Fruit fly (Drosophila melanogaster) whole organism, embryonic: ENCODE results near the gene Hez.

Source experiments
- CG10147 ChIP-seq: fragments of 200-800 bp; sonication (Bioruptor generic); optimal IDR thresholded peaks from 2 replicates; lab custom pipeline; 2019; ENCODE audit warnings: missing biosample characterization, mild to moderate bottlenecking, missing genetic modification characterization, moderate library complexity
- CG10462 ChIP-seq: fragments of 200-800 bp; sonication (Bioruptor generic); optimal IDR thresholded peaks from 2 replicates; lab custom pipeline; 2016; ENCODE audit warnings: missing biosample characterization, missing genetic modification characterization
- CG10565 ChIP-seq: fragments of 200-800 bp; sonication (Bioruptor generic); optimal IDR thresholded peaks from 3 replicates; lab custom pipeline; 2016; ENCODE audit warnings: missing biosample characterization, mild to moderate bottlenecking, missing genetic modification characterization
- CG11723 ChIP-seq: fragments of 200-800 bp; sonication (Bioruptor generic); optimal IDR thresholded peaks from 2 replicates; lab custom pipeline; 2017; ENCODE audit warnings: missing biosample characterization, mild to moderate bottlenecking, missing genetic modification characterization
- CG12104 ChIP-seq: fragments of 200-800 bp; sonication (Bioruptor generic); optimal IDR thresholded peaks from 3 replicates; lab custom pipeline; 2016; ENCODE audit warnings: missing biosample characterization, missing genetic modification characterization
- CG12391 ChIP-seq: fragments of 200-800 bp; sonication (Bioruptor generic); optimal IDR thresholded peaks from 3 replicates; lab custom pipeline; 2018; ENCODE audit warnings: missing biosample characterization, mild to moderate bottlenecking, missing genetic modification characterization, moderate library complexity
- CG13424 ChIP-seq: fragments of 200-800 bp; sonication (Bioruptor generic); optimal IDR thresholded peaks from 2 replicates; lab custom pipeline; 2019; ENCODE audit warnings: missing biosample characterization, mild to moderate bottlenecking, missing genetic modification characterization, moderate library complexity
- CG15601 ChIP-seq: fragments of 200-800 bp; sonication (Bioruptor generic); optimal IDR thresholded peaks from 3 replicates; lab custom pipeline; 2019; ENCODE audit warnings: missing biosample characterization, mild to moderate bottlenecking, missing genetic modification characterization, moderate library complexity
- CG17328 ChIP-seq: fragments of 200-800 bp; sonication (Bioruptor generic); IDR thresholded peaks from 2 replicates; pipeline ENCODE4 v1.3.6; 2022; ENCODE audit warnings: missing biosample characterization, missing genetic modification characterization
- CG18262 ChIP-seq: fragments of 200-800 bp; optimal IDR thresholded peaks from 3 replicates; lab custom pipeline; 2019; ENCODE audit warnings: missing biosample characterization, mild to moderate bottlenecking, missing genetic modification characterization, moderate library complexity
- CG18764 ChIP-seq: fragments of 200-800 bp; sonication (Bioruptor generic); optimal IDR thresholded peaks from 3 replicates; lab custom pipeline; 2016; ENCODE audit warnings: missing biosample characterization, missing genetic modification characterization
- CG30431 ChIP-seq: fragments of 200-800 bp; sonication (Bioruptor generic); optimal IDR thresholded peaks from 2 replicates; lab custom pipeline; 2017; ENCODE audit warnings: missing biosample characterization, missing genetic modification characterization
- CG3065 ChIP-seq: fragments of 200-800 bp; sonication (Bioruptor generic); optimal IDR thresholded peaks from 2 replicates; lab custom pipeline; 2016; ENCODE audit warnings: missing biosample characterization, missing genetic modification characterization
- CG32767 ChIP-seq: fragments of 200-800 bp; sonication (Bioruptor generic); IDR thresholded peaks from 2 replicates; pipeline ENCODE4 v1.3.6; 2022; ENCODE audit warnings: missing biosample characterization, missing genetic modification characterization
- CG32772 ChIP-seq: fragments of 200-800 bp; sonication (Bioruptor generic); IDR thresholded peaks from 2 replicates; pipeline ENCODE4 v1.3.6; 2022; ENCODE audit warnings: missing biosample characterization, missing genetic modification characterization
- CG3407 ChIP-seq: fragments of 200-800 bp; sonication (Bioruptor generic); optimal IDR thresholded peaks from 2 replicates; lab custom pipeline; 2018; ENCODE audit warnings: missing biosample characterization, mild to moderate bottlenecking, missing genetic modification characterization
- CG7745 ChIP-seq: fragments of 200-800 bp; sonication (Bioruptor generic); optimal IDR thresholded peaks from 2 replicates; lab custom pipeline; 2018; ENCODE audit warnings: missing biosample characterization, mild to moderate bottlenecking, missing genetic modification characterization, moderate library complexity
- CG7987 ChIP-seq: fragments of 200-800 bp; sonication (Bioruptor generic); optimal IDR thresholded peaks from 2 replicates; lab custom pipeline; 2018; ENCODE audit warnings: missing biosample characterization, mild to moderate bottlenecking, missing genetic modification characterization, moderate library complexity
- CG8924 ChIP-seq: fragments of 200-800 bp; optimal IDR thresholded peaks from 3 replicates; lab custom pipeline; 2019; ENCODE audit warnings: missing biosample characterization, mild to moderate bottlenecking, missing genetic modification characterization, moderate library complexity
- Dad ChIP-seq: fragments of 200-800 bp; sonication (Bioruptor generic); optimal IDR thresholded peaks from 3 replicates; lab custom pipeline; 2016; ENCODE audit warnings: missing biosample characterization, missing genetic modification characterization
- Eip74EF ChIP-seq, 2 experiments: fragments of 200-800 bp in 1 of 2; fragments of >200 bp in 1 of 2; sonication (Bioruptor generic) in 1 of 2; optimal IDR thresholded peaks; 2 replicates each; lab custom pipeline; 2017 to 2019; ENCODE audit warnings: missing biosample characterization in 2 of 2, missing genetic modification characterization in 2 of 2, mild to moderate bottlenecking in 1 of 2, moderate library complexity in 1 of 2
- Hmr ChIP-seq: fragments of 200-800 bp; sonication (Bioruptor generic); optimal IDR thresholded peaks from 3 replicates; lab custom pipeline; 2017; ENCODE audit warnings: mild to moderate bottlenecking, missing biosample characterization, missing genetic modification reagents, missing genetic modification characterization
- Hr3 ChIP-seq: fragments of 200-800 bp; sonication (Bioruptor generic); optimal IDR thresholded peaks from 3 replicates; lab custom pipeline; 2016; ENCODE audit warnings: missing biosample characterization, missing genetic modification characterization
- Hr39 ChIP-seq: fragments of >200 bp; optimal IDR thresholded peaks from 2 replicates; lab custom pipeline; 2017
- Hr51 ChIP-seq, 2 experiments: fragments of 200-800 bp; sonication (Bioruptor generic); optimal IDR thresholded peaks; 2 replicates in 1 of 2; 3 replicates in 1 of 2; lab custom pipeline; 2016 to 2018; ENCODE audit warnings: missing biosample characterization in 2 of 2, missing genetic modification characterization in 2 of 2, mild to moderate bottlenecking in 1 of 2, moderate library complexity in 1 of 2
- NC2α ChIP-seq: fragments of 200-800 bp; sonication (Bioruptor generic); optimal IDR thresholded peaks from 2 replicates; lab custom pipeline; 2016; ENCODE audit warnings: missing biosample characterization, missing genetic modification characterization
- Oaz ChIP-seq: fragments of 200-800 bp; sonication (Bioruptor generic); IDR thresholded peaks from 2 replicates; pipeline ENCODE4 v1.3.6; 2022; ENCODE audit warnings: missing biosample characterization, missing genetic modification characterization
- Optix ChIP-seq: fragments of 200-800 bp; sonication (Bioruptor generic); IDR thresholded peaks from 3 replicates; pipeline ENCODE4 v1.3.6; 2022; ENCODE audit warnings: missing biosample characterization, missing genetic modification characterization
- Poxn ChIP-seq: fragments of 200-800 bp; sonication (Bioruptor generic); IDR thresholded peaks from 2 replicates; pipeline ENCODE4 v1.3.6; 2022; ENCODE audit warnings: missing biosample characterization, missing genetic modification characterization
- Sox102F ChIP-seq: fragments of 200-800 bp; sonication (Bioruptor generic); optimal IDR thresholded peaks from 2 replicates; lab custom pipeline; 2018; ENCODE audit warnings: missing biosample characterization, mild to moderate bottlenecking, missing genetic modification characterization, moderate library complexity
- Ssrp ChIP-seq: fragments of 200-800 bp; sonication (Bioruptor generic); optimal IDR thresholded peaks from 2 replicates; lab custom pipeline; 2018; ENCODE audit warnings: missing biosample characterization, mild to moderate bottlenecking, missing genetic modification characterization, moderate library complexity
- Trl ChIP-seq, 3 experiments: fragments of >200 bp in 2 of 3; fragments of 200-800 bp in 1 of 3; sonication (Bioruptor generic) in 1 of 3; optimal IDR thresholded peaks; 2 replicates in 1 of 3; 3 replicates in 2 of 3; lab custom pipeline; 2016 to 2017; ENCODE audit warnings: missing biosample characterization in 1 of 3, missing genetic modification characterization in 1 of 3
- cas ChIP-seq: fragments of 200-800 bp; sonication (Bioruptor generic); IDR thresholded peaks from 2 replicates; pipeline ENCODE4 v1.3.6; 2022; ENCODE audit warnings: missing biosample characterization, missing genetic modification characterization
- cg ChIP-seq: fragments of 200-800 bp; sonication (Bioruptor generic); optimal IDR thresholded peaks from 3 replicates; lab custom pipeline; 2019; ENCODE audit warnings: missing biosample characterization, mild to moderate bottlenecking, missing genetic modification characterization, moderate library complexity
- dan ChIP-seq: fragments of 200-800 bp; sonication (Bioruptor generic); IDR thresholded peaks from 2 replicates; pipeline ENCODE4 v1.3.6; 2022; ENCODE audit warnings: missing biosample characterization, missing genetic modification characterization
- ems ChIP-seq: fragments of 200-800 bp; sonication (Bioruptor generic); optimal IDR thresholded peaks from 3 replicates; lab custom pipeline; 2016; ENCODE audit warnings: missing biosample characterization, missing genetic modification characterization
- eve ChIP-seq, 2 experiments: fragments of >200 bp; optimal IDR thresholded peaks; 2 replicates each; lab custom pipeline; 2017; ENCODE audit warnings: missing biosample characterization in 2 of 2, missing genetic modification characterization in 2 of 2
- ftz-f1 ChIP-seq: fragments of 200-800 bp; sonication (Bioruptor generic); optimal IDR thresholded peaks from 2 replicates; lab custom pipeline; 2016; ENCODE audit warnings: missing biosample characterization, missing genetic modification characterization
- ken ChIP-seq: fragments of 200-800 bp; sonication (Bioruptor generic); IDR thresholded peaks from 3 replicates; pipeline ENCODE4 v1.3.6; 2022; ENCODE audit warnings: missing biosample characterization, missing genetic modification characterization
- nom ChIP-seq: fragments of 200-800 bp; sonication (Bioruptor generic); optimal IDR thresholded peaks from 2 replicates; lab custom pipeline; 2017; ENCODE audit warnings: missing biosample characterization, missing genetic modification characterization, mild to moderate bottlenecking, moderate library complexity, missing genetic modification reagents
- phol ChIP-seq: fragments of 200-800 bp; sonication (Bioruptor generic); optimal IDR thresholded peaks from 3 replicates; lab custom pipeline; 2018; ENCODE audit warnings: missing biosample characterization, mild to moderate bottlenecking, missing genetic modification characterization, moderate library complexity
- pita ChIP-seq: fragments of 200-800 bp; sonication (Bioruptor generic); optimal IDR thresholded peaks from 2 replicates; lab custom pipeline; 2017; ENCODE audit warnings: missing biosample characterization, mild to moderate bottlenecking, missing genetic modification characterization
- prd ChIP-seq, 3 experiments: fragments of >200 bp in 2 of 3; fragments of 200-800 bp in 1 of 3; sonication (Bioruptor generic) in 1 of 3; optimal IDR thresholded peaks in 2 of 3; IDR thresholded peaks in 1 of 3; 2 replicates in 2 of 3; 3 replicates in 1 of 3; pipeline versions ENCODE4 v1.3.6 to Lab custom; 2017 to 2022; ENCODE audit warnings: missing biosample characterization in 1 of 3, missing genetic modification characterization in 1 of 3
- pros ChIP-seq: fragments of 200-800 bp; sonication (Bioruptor generic); optimal IDR thresholded peaks from 3 replicates; lab custom pipeline; 2019; ENCODE audit warnings: missing biosample characterization, mild to moderate bottlenecking, missing genetic modification characterization, moderate library complexity
- sc ChIP-seq, 3 experiments: fragments of >200 bp in 2 of 3; fragments of 200-800 bp in 1 of 3; sonication (Bioruptor generic) in 1 of 3; optimal IDR thresholded peaks; 2 replicates in 2 of 3; 3 replicates in 1 of 3; lab custom pipeline; 2017; ENCODE audit warnings: mild to moderate bottlenecking in 1 of 3, missing biosample characterization in 1 of 3, missing genetic modification characterization in 1 of 3, missing genetic modification reagents in 1 of 3
- schlank ChIP-seq: fragments of 200-800 bp; sonication (Bioruptor generic); optimal IDR thresholded peaks from 2 replicates; lab custom pipeline; 2018; ENCODE audit warnings: missing biosample characterization, mild to moderate bottlenecking, missing genetic modification characterization
- sr ChIP-seq: fragments of 200-800 bp; sonication (Bioruptor generic); IDR thresholded peaks from 3 replicates; pipeline ENCODE4 v1.3.6; 2022; ENCODE audit warnings: missing biosample characterization, missing genetic modification characterization
- twi ChIP-seq: fragments of 200-800 bp; optimal IDR thresholded peaks from 2 replicates; lab custom pipeline; 2019; ENCODE audit warnings: missing biosample characterization, mild to moderate bottlenecking, missing genetic modification characterization, moderate library complexity
- unc-4 ChIP-seq: fragments of 200-800 bp; sonication (Bioruptor generic); IDR thresholded peaks from 2 replicates; pipeline ENCODE4 v1.3.6; 2022; ENCODE audit warnings: missing biosample characterization, missing genetic modification characterization; ENCODE audit not compliant: partially characterized antibody

Hez gene

DNA sequence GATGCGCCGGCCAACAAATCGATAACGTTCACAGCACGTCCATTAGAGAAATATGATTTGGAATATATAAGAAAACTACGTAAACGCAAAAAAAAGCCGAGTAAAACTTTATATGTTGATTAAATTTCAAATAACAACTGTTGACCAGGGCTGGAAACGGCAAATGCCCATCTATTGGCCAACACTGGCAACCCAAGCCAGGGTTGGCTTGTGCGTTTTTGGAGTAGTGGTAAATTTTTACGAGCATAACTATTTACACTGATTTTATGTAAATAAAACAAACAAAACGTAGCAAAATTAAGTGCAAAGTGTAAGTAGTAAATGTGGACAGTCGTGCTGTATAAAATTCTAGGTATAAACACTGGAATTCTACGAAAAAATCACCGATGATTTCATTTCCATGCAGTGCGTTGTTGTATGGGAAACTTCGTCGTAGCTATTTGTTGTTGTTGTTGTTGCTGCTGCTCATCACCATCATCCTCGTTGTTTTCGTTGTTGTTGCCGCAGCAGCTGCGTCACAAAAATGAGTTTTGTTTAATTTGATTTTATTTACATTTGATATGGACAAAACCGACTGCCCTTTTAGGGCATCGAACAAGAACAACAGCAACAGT, 4.6 kb upstream of the Hez start, which contains the start of gene nudE (continued):
- no peak for TF ChIP-seq unc-4 (GFP tag; lab: Robert Waterston, UW)
- no peak for TF ChIP-seq prd (optimal IDR thresholded peaks at IDR 0.05; lab: Kevin White, UChicago)
- no peak for TF ChIP-seq prd (GFP tag; IDR thresholded peaks at IDR 0.05; lab: Robert Waterston, UW)
- TF ChIP-seq CG8924 (tag; lab: Kevin White, UChicago), result peak; percentile 25
- TF ChIP-seq CG3065, result no peak
- TF ChIP-seq Hmr (GFP tag; lab: Kevin White, UChicago), result peak; percentile 21
- no peak for TF ChIP-seq CG18764 (GFP tag; lab: Kevin White, UChicago)
- TF ChIP-seq CG7745 (tag; lab: Kevin White, UChicago), result no peak
- peak; percentile 48 for TF ChIP-seq CG12391 (tag; lab: Kevin White, UChicago)
- TF ChIP-seq eve (GFP tag; optimal IDR thresholded peaks at IDR 0.05; lab: Kevin White, UChicago), result no peak
- TF ChIP-seq cas (GFP tag; lab: Robert Waterston, UW), result no peak
- no peak for TF ChIP-seq pita (GFP tag; lab: Kevin White, UChicago)
- TF ChIP-seq Hr51 (GFP tag; optimal IDR thresholded peaks at IDR 0.05; lab: Kevin White, UChicago), result no peak
- TF ChIP-seq ems (GFP tag; lab: Kevin White, UChicago), result no peak
- no peak for TF ChIP-seq sc (optimal IDR thresholded peaks at IDR 0.05; lab: Kevin White, UChicago)
- no peak for TF ChIP-seq sc (GFP tag; optimal IDR thresholded peaks at IDR 0.05; lab: Kevin White, UChicago)
- no peak for TF ChIP-seq Hr39 (lab: Kevin White, UChicago)
- no peak for TF ChIP-seq CG32767
- no peak for TF ChIP-seq CG10147 (GFP tag; lab: Kevin White, UChicago)
- TF ChIP-seq CG30431 (GFP tag; lab: Kevin White, UChicago), result no peak
- no peak for TF ChIP-seq Eip74EF (GFP tag; optimal IDR thresholded peaks at IDR 0.05; lab: Kevin White, UChicago)
- TF ChIP-seq phol (tag; lab: Kevin White, UChicago), result peak; percentile 24
- no peak for TF ChIP-seq Ssrp
- TF ChIP-seq CG10462 (GFP tag; lab: Kevin White, UChicago), result no peak
- TF ChIP-seq NC2α (GFP tag; lab: Kevin White, UChicago), result no peak
- peak; percentile 32 for TF ChIP-seq Dad (GFP tag; lab: Kevin White, UChicago)
- no peak for TF ChIP-seq schlank (tag; lab: Kevin White, UChicago)
- no peak for TF ChIP-seq CG7987 (GFP tag; lab: Kevin White, UChicago)
- no peak for TF ChIP-seq Poxn (GFP tag; lab: Robert Waterston, UW)
- no peak for TF ChIP-seq ken (GFP tag; lab: Robert Waterston, UW)
- TF ChIP-seq twi (tag; lab: Kevin White, UChicago), result no peak
- TF ChIP-seq CG15601 (tag; lab: Kevin White, UChicago), result no peak
- TF ChIP-seq CG12104 (GFP tag; lab: Kevin White, UChicago), result no peak
- TF ChIP-seq Oaz (GFP tag; lab: Robert Waterston, UW), result no peak
- TF ChIP-seq dan (GFP tag; lab: Robert Waterston, UW), result no peak
- no peak for TF ChIP-seq Hr3
- no peak for TF ChIP-seq sr (GFP tag; lab: Robert Waterston, UW)
- no peak for TF ChIP-seq CG11723 (GFP tag; lab: Kevin White, UChicago)
- TF ChIP-seq CG18262 (tag; lab: Kevin White, UChicago), result no peak
- peak; percentile 11 for TF ChIP-seq cg
- no peak for TF ChIP-seq CG3407 (GFP tag; lab: Kevin White, UChicago)
- TF ChIP-seq Sox102F (GFP tag; lab: Kevin White, UChicago), result no peak
- TF ChIP-seq pros (GFP tag; lab: Kevin White, UChicago), result no peak
- TF ChIP-seq CG13424 (tag; lab: Kevin White, UChicago), result peak; percentile 0
- TF ChIP-seq nom (GFP tag; lab: Kevin White, UChicago), result no peak
- no peak for TF ChIP-seq ftz-f1 (GFP tag; lab: Kevin White, UChicago)
- no peak for TF ChIP-seq CG17328 (GFP tag; lab: Robert Waterston, UW)
- TF ChIP-seq Optix (GFP tag; lab: Robert Waterston, UW), result no peak
- TF ChIP-seq CG32772 (GFP tag; lab: Robert Waterston, UW), result no peak
- TF ChIP-seq CG10565 (GFP tag; lab: Kevin White, UChicago), result no peak
- no peak for TF ChIP-seq Trl (optimal IDR thresholded peaks at IDR 0.05; lab: Kevin White, UChicago)
- TF ChIP-seq Trl (GFP tag; optimal IDR thresholded peaks at IDR 0.05; lab: Kevin White, UChicago), result peak; percentile 32
